Fruit fly (Drosophila melanogaster): ENCODE data around the gene Vps45.

Gene Vps45

dm6 chr3R:9605084-9605483 is 41.4 kb downstream of the Vps45 start (continued):
- TF ChIP-seq CG1602 (GFP tag; optimal IDR thresholded peaks at IDR 0.05) = no peak
- peak; percentile 36 for TF ChIP-seq bab2 (GFP tag; optimal IDR thresholded peaks at IDR 0.05)
- peak; percentile 2 for TF ChIP-seq lab (GFP tag; optimal IDR thresholded peaks at IDR 0.05)
- peak; percentile 62 for TF ChIP-seq gsb-n (tag; optimal IDR thresholded peaks at IDR 0.05)
- no peak for TF ChIP-seq Hey (tag; optimal IDR thresholded peaks at IDR 0.05)
- TF ChIP-seq bsh (GFP tag; optimal IDR thresholded peaks at IDR 0.05) = peak; percentile 47 to 77
- no peak for TF ChIP-seq CG14860 (GFP tag; IDR thresholded peaks at IDR 0.05; ENCODE audit: partially characterized antibody)
- TF ChIP-seq lmd (GFP tag; IDR thresholded peaks at IDR 0.05) = no peak
- peak; percentile 20; the same call in 1 of the 3 replicates for TF ChIP-seq CG7357 (GFP tag; IDR thresholded peaks at IDR 0.05)
- TF ChIP-seq CG8290 (GFP tag; optimal IDR thresholded peaks at IDR 0.05) = peak; percentile 3
- no peak for TF ChIP-seq CG8290 (tag; optimal IDR thresholded peaks at IDR 0.05)
- peak; percentile 55 to 69 for TF ChIP-seq chif (GFP tag; optimal IDR thresholded peaks at IDR 0.05)
- peak; percentile 77 for TF ChIP-seq zf30C (GFP tag; optimal IDR thresholded peaks at IDR 0.05)
- peak; percentile 81 for TF ChIP-seq dmrt11E (tag; optimal IDR thresholded peaks at IDR 0.05)
- peak; percentile 23 for TF ChIP-seq CG2678 (tag; optimal IDR thresholded peaks at IDR 0.05)
- TF ChIP-seq CG2202 (tag; optimal IDR thresholded peaks at IDR 0.05) = peak; percentile 26
- no peak for TF ChIP-seq pb (GFP tag; optimal IDR thresholded peaks at IDR 0.05)
- TF ChIP-seq pzg (GFP tag; optimal IDR thresholded peaks at IDR 0.05) = no peak
- TF ChIP-seq Dfd (GFP tag; optimal IDR thresholded peaks at IDR 0.05) = no peak
- TF ChIP-seq CG16863 (GFP tag; optimal IDR thresholded peaks at IDR 0.05) = peak; percentile 23
- no peak for TF ChIP-seq CG4360 (GFP tag; IDR thresholded peaks at IDR 0.05)
- no peak for TF ChIP-seq CG4617 (GFP tag; optimal IDR thresholded peaks at IDR 0.05; ENCODE audit: borderline replicate concordance)
- TF ChIP-seq sug (tag; optimal IDR thresholded peaks at IDR 0.05) = no peak
- TF ChIP-seq HLH3B (GFP tag; IDR thresholded peaks at IDR 0.05) = no peak
- peak; percentile 54 for TF ChIP-seq CG6254 (GFP tag; optimal IDR thresholded peaks at IDR 0.05)
- TF ChIP-seq CG7839 (tag; optimal IDR thresholded peaks at IDR 0.05) = peak; percentile 58
- TF ChIP-seq CG1233 (GFP tag; optimal IDR thresholded peaks at IDR 0.05) = no peak
- TF ChIP-seq NC2β (GFP tag; optimal IDR thresholded peaks at IDR 0.05) = peak; percentile 63
- TF ChIP-seq Trl (optimal IDR thresholded peaks at IDR 0.05) = no peak
- TF ChIP-seq Trl (GFP tag; optimal IDR thresholded peaks at IDR 0.05) = peak; percentile 29
- no peak for TF ChIP-seq oc (tag; optimal IDR thresholded peaks at IDR 0.05)
- no peak for TF ChIP-seq Ets97D (GFP tag; optimal IDR thresholded peaks at IDR 0.05)
- peak; percentile 71; the same call in 2 of the 3 replicates for TF ChIP-seq CG2199 (GFP tag; IDR thresholded peaks at IDR 0.05)
- TF ChIP-seq Vsx1 (GFP tag; optimal IDR thresholded peaks at IDR 0.05) = no peak
- peak; percentile 12 for TF ChIP-seq Antp (GFP tag; optimal IDR thresholded peaks at IDR 0.05)
- no peak for TF ChIP-seq CG15479 (GFP tag; optimal IDR thresholded peaks at IDR 0.05)
- TF ChIP-seq jumu (GFP tag; optimal IDR thresholded peaks at IDR 0.05) = peak; percentile 35
- 0 out of 3 replicates have a peak, but pooled peaks have one; percentile 36 for TF ChIP-seq H15 (GFP tag; IDR thresholded peaks at IDR 0.05)
- peak; percentile 13 for TF ChIP-seq dmrt99B (tag; optimal IDR thresholded peaks at IDR 0.05)
- TF ChIP-seq CG6272 (GFP tag; IDR thresholded peaks at IDR 0.05) = no peak
- TF ChIP-seq CG1024 (GFP tag; IDR thresholded peaks at IDR 0.05) = no peak
- peak; percentile 12 for TF ChIP-seq slp2 (GFP tag; optimal IDR thresholded peaks at IDR 0.05)
- peak; percentile 9 for TF ChIP-seq CG3065 (GFP tag; optimal IDR thresholded peaks at IDR 0.05)
- TF ChIP-seq phol (tag; optimal IDR thresholded peaks at IDR 0.05) = peak; percentile 62
- TF ChIP-seq pum (GFP tag; optimal IDR thresholded peaks at IDR 0.05) = peak; percentile 26
- no peak for TF ChIP-seq CG1647 (GFP tag; optimal IDR thresholded peaks at IDR 0.05)
- TF ChIP-seq ac (GFP tag; optimal IDR thresholded peaks at IDR 0.05) = peak; percentile 12
- peak; percentile 35 for TF ChIP-seq fd102C (GFP tag; optimal IDR thresholded peaks at IDR 0.05)
- peak; percentile 81 for TF ChIP-seq CG2712 (tag; optimal IDR thresholded peaks at IDR 0.05)
- TF ChIP-seq Pdp1 (GFP tag; optimal IDR thresholded peaks at IDR 0.05) = peak; percentile 24 to 48
- peak; percentile 66 for TF ChIP-seq CG15696 (tag; optimal IDR thresholded peaks at IDR 0.05)

Data from whole organism, embryonic.